Fruit fly (Drosophila melanogaster) S2 (cell line): ENCODE measurements around the gene CG32647.

Experiments used
- CG8478 ChIP-seq: fragments of >200 bp; optimal IDR thresholded peaks from 2 replicates; lab custom pipeline; 2018
- CTCF ChIP-seq, 2 experiments: fragments of >200 bp; optimal IDR thresholded peaks; 2 replicates each; lab custom pipeline; 2018

DNA sequence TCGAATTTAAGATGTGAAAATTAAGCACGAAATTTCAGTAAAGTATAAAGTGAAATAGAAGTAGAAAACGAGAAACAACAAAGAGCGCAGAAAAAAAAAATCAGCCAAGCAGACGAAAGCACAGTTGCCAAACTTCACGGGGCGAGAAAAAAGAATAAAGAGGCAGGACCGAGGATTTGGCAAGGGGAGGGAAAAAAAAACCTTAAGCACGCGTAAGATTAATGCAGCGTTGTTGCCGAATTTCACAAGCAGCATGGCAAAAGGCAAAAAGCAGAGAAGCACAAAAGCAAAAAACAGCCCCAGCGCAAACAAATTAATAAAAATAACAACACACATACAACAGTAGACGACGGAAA lies 50.4 kb downstream of the CG32647 start:
- TF ChIP-seq CG8478 (lab: Kevin White, UChicago) = no peak
- no peak for TF ChIP-seq CTCF (optimal IDR thresholded peaks at IDR 0.05; lab: Kevin White, UChicago)
